Worm (Caenorhabditis elegans): ENCODE data around the gene cyp-35B2.

DNA sequence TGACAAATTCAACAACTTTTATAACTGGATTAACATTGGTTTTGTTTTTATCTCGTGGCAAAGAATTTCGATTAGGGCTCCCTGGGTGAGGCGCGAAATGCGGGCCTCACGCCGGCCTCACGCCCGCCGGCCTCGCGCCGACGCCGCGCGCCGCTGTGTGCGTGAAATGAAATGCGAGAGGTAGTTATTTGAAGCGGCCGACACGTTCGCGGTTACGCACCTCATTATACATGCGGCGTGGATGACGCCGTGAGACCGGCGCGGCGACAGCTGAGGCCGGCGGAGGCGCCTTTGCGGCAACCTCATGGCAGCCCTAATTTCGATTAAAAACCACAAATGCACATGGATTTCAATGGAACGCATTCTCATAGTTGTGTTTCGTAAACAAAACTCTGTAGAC lies 14.4 kb upstream of the cyp-35B2 start:
- TF ChIP-seq ztf-22 (GFP tag; optimal IDR thresholded peaks at IDR 0.05) (no peak), dpff-1 (tag; optimal IDR thresholded peaks at IDR 0.05) (no peak), F57C9.4 (tag; optimal IDR thresholded peaks at IDR 0.05) (no peak), madf-10 (tag; optimal IDR thresholded peaks at IDR 0.05) (no peak), unc-62 (GFP tag; optimal IDR thresholded peaks at IDR 0.05) (no peak), hmg-1.2 (GFP tag; IDR thresholded peaks at IDR 0.05) (peak; percentile 57), attf-5 (GFP tag; optimal IDR thresholded peaks at IDR 0.05) (no peak), bed-1 (GFP tag; IDR thresholded peaks at IDR 0.05) (no peak), ets-4 (GFP tag; optimal IDR thresholded peaks at IDR 0.05) (no peak)

Data from whole organism, young adult.